Fruit fly (Drosophila melanogaster) S2 (cell line): ENCODE measurements around the gene CG12116.

Experiments
- CG8478 ChIP-seq: fragments of >200 bp; optimal IDR thresholded peaks from 2 replicates; lab custom pipeline; 2018
- CTCF ChIP-seq, 2 experiments: fragments of >200 bp; optimal IDR thresholded peaks; 2 replicates each; lab custom pipeline; 2018

- TF ChIP-seq CG8478 (no peak), CTCF (optimal IDR thresholded peaks at IDR 0.05; lab: Kevin White, UChicago) (no peak)
Observed at dm6 chrX:8436656-8437284, 32.0 kb downstream of the CG12116 start, which contains the start of gene CG1440.
